Worm (Caenorhabditis elegans) whole organism, mixed stage, embryonic: ENCODE data around the gene cec-6.

ENCODE experiments used
- bed-3 ChIP-seq: fragments of 200-800 bp; sonication (Bioruptor generic); optimal IDR thresholded peaks from 3 replicates; lab custom pipeline; 2018; ENCODE audit warnings: mild to moderate bottlenecking, missing genetic modification characterization, moderate library complexity, missing compliant biosample characterization
- blmp-1 ChIP-seq: fragments of 150-350 bp; optimal IDR thresholded peaks from 2 replicates; lab custom pipeline; 2014; ENCODE audit warnings: missing biosample characterization, missing genetic modification characterization
- flh-1 ChIP-seq: fragments of 200-800 bp; sonication (Bioruptor generic); optimal IDR thresholded peaks from 2 replicates; lab custom pipeline; 2018; ENCODE audit warnings: mild to moderate bottlenecking, missing genetic modification characterization, moderate library complexity, missing compliant biosample characterization
- ham-2 ChIP-seq: fragments of 200-800 bp; sonication (Bioruptor generic); optimal IDR thresholded peaks from 2 replicates; lab custom pipeline; 2018; ENCODE audit warnings: mild to moderate bottlenecking, missing genetic modification characterization, missing compliant biosample characterization
- lin-32 ChIP-seq: fragments of 200-800 bp; sonication (Bioruptor generic); optimal IDR thresholded peaks from 2 replicates; lab custom pipeline; 2018; ENCODE audit warnings: mild to moderate bottlenecking, missing genetic modification characterization, missing compliant biosample characterization
- lsy-2 ChIP-seq: fragments of 150-350 bp; optimal IDR thresholded peaks from 2 replicates; lab custom pipeline; 2014; ENCODE audit warnings: missing biosample characterization, missing genetic modification characterization
- mab-5 ChIP-seq: fragments of 150-350 bp; optimal IDR thresholded peaks from 2 replicates; lab custom pipeline; 2014; ENCODE audit warnings: missing biosample characterization, missing genetic modification characterization
- mls-2 ChIP-seq: sonication (generic microtip); optimal IDR thresholded peaks from 2 replicates; lab custom pipeline; 2016; ENCODE audit warnings: mild to moderate bottlenecking, missing genetic modification characterization, moderate library complexity, missing compliant biosample characterization
- pha-4 ChIP-seq: fragments of 150-350 bp; optimal IDR thresholded peaks from 2 replicates; lab custom pipeline; 2018; ENCODE audit warnings: missing biosample characterization, missing genetic modification reagents, missing genetic modification characterization
- sem-2 ChIP-seq: fragments of 200-800 bp; sonication (Bioruptor generic); optimal IDR thresholded peaks from 2 replicates; lab custom pipeline; 2018; ENCODE audit warnings: mild to moderate bottlenecking, missing genetic modification characterization, missing compliant biosample characterization
- unc-39 ChIP-seq: fragments of 150-350 bp; optimal IDR thresholded peaks from 2 replicates; lab custom pipeline; 2014; ENCODE audit warnings: missing biosample characterization, missing genetic modification characterization
- ztf-11 ChIP-seq: fragments of 150-350 bp; optimal IDR thresholded peaks from 2 replicates; lab custom pipeline; 2014; ENCODE audit warnings: missing biosample characterization, missing genetic modification characterization

The cec-6 gene

ce11 chrIV:5595567-5595966, 50.9 kb downstream of the cec-6 start:
- no peak for TF ChIP-seq blmp-1 (tag; lab: Kevin White, UChicago)
- TF ChIP-seq flh-1 (GFP tag; lab: Kevin White, UChicago), result no peak
- TF ChIP-seq bed-3 (GFP tag; lab: Kevin White, UChicago), result no peak
- TF ChIP-seq lin-32, result no peak
- TF ChIP-seq mls-2 (tag; lab: Kevin White, UChicago), result no peak
- TF ChIP-seq unc-39 (tag; lab: Kevin White, UChicago), result no peak
- no peak for TF ChIP-seq ham-2
- no peak for TF ChIP-seq lsy-2 (tag; lab: Kevin White, UChicago)
- TF ChIP-seq ztf-11 (tag; lab: Kevin White, UChicago), result no peak
- no peak for TF ChIP-seq pha-4 (tag; lab: Kevin White, UChicago)
- no peak for TF ChIP-seq sem-2 (GFP tag; lab: Kevin White, UChicago)
- TF ChIP-seq mab-5 (tag; lab: Kevin White, UChicago), result no peak
